Worm (Caenorhabditis elegans) whole organism, mixed stage, embryonic: ENCODE results near the gene fbxa-32.

Experiments
- elt-1 ChIP-seq: sonication (generic microtip); optimal IDR thresholded peaks from 2 replicates; lab custom pipeline; 2017; ENCODE audit warnings: missing genetic modification characterization, mild to moderate bottlenecking, missing compliant biosample characterization, antibody characterized with exemption, moderate library complexity, borderline replicate concordance; ENCODE audit not compliant: insufficient read depth
- unc-39 ChIP-seq: fragments of 150-350 bp; optimal IDR thresholded peaks from 2 replicates; lab custom pipeline; 2014; ENCODE audit warnings: missing biosample characterization, missing genetic modification characterization
- ztf-11 ChIP-seq: fragments of 150-350 bp; optimal IDR thresholded peaks from 2 replicates; lab custom pipeline; 2014; ENCODE audit warnings: missing biosample characterization, missing genetic modification characterization

ce11 chrIII:1221995-1222394 lies 47.1 kb downstream of the fbxa-32 start:
- TF ChIP-seq unc-39 (tag; lab: Kevin White, UChicago), result no peak
- TF ChIP-seq ztf-11 (tag; lab: Kevin White, UChicago), result no peak
- TF ChIP-seq elt-1 (tag; lab: Kevin White, UChicago), result no peak
